Worm (Caenorhabditis elegans): ENCODE measurements around the gene acr-3.
A peak's percentile ranks its signal among the peaks of the same experiment; 100 is the strongest.

acr-3 gene

ce11 chrX:6747906-6748356 is 38.6 kb downstream of the acr-3 start (continued):
- no peak for TF ChIP-seq snpc-1.1 (tag; optimal IDR thresholded peaks at IDR 0.05; ENCODE audit: insufficient read depth)
- TF ChIP-seq D2030.7 (GFP tag; IDR thresholded peaks at IDR 0.05) = no peak
- TF ChIP-seq nfya-1 (tag; optimal IDR thresholded peaks at IDR 0.05; ENCODE audit: borderline replicate concordance, insufficient read depth) = no peak
- no peak for TF ChIP-seq tbx-9 (tag; optimal IDR thresholded peaks at IDR 0.05; ENCODE audit: borderline replicate concordance)
- TF ChIP-seq ceh-79 (tag; optimal IDR thresholded peaks at IDR 0.05) = no peak
- no peak for TF ChIP-seq F23B12.7 (tag; optimal IDR thresholded peaks at IDR 0.05; ENCODE audit: insufficient read depth)
- no peak for TF ChIP-seq lsl-1 (GFP tag; optimal IDR thresholded peaks at IDR 0.05)
- peak; percentile 58 for TF ChIP-seq dox-1 (GFP tag; IDR thresholded peaks at IDR 0.05)
- peak; percentile 17 for TF ChIP-seq pha-4 (tag; optimal IDR thresholded peaks at IDR 0.05)
- no peak for TF ChIP-seq aptf-2 (GFP tag; conservative IDR thresholded peaks at IDR 0.05)
- no peak for TF ChIP-seq T07F8.4 (tag; optimal IDR thresholded peaks at IDR 0.05)
- no peak for TF ChIP-seq sea-2 (GFP tag; IDR thresholded peaks at IDR 0.05)
- TF ChIP-seq ztf-18 (tag; optimal IDR thresholded peaks at IDR 0.05) = no peak
- TF ChIP-seq bed-2 (GFP tag; IDR thresholded peaks at IDR 0.05) = no peak
- TF ChIP-seq dpl-1 (GFP tag; optimal IDR thresholded peaks at IDR 0.05) = no peak
- no peak for TF ChIP-seq ccch-3 (GFP tag; optimal IDR thresholded peaks at IDR 0.05)
- peak; percentile 56 for TF ChIP-seq chd-7 (tag; optimal IDR thresholded peaks at IDR 0.05)
- no peak for TF ChIP-seq die-1 (tag; optimal IDR thresholded peaks at IDR 0.05)
- TF ChIP-seq ceh-27 (GFP tag; optimal IDR thresholded peaks at IDR 0.05) = peak; percentile 26
- no peak for TF ChIP-seq nfyb-1 (GFP tag; IDR thresholded peaks at IDR 0.05)
- no peak for TF ChIP-seq gei-17 (GFP tag; optimal IDR thresholded peaks at IDR 0.05)
- no peak for TF ChIP-seq sdz-38 (tag; optimal IDR thresholded peaks at IDR 0.05)
- TF ChIP-seq T26A5.8 (tag; optimal IDR thresholded peaks at IDR 0.05) = no peak
- TF ChIP-seq Y53F4B.3 (GFP tag; IDR thresholded peaks at IDR 0.05) = no peak
- TF ChIP-seq attf-3 (GFP tag; conservative IDR thresholded peaks at IDR 0.05) = no peak
- no peak for TF ChIP-seq egrh-3 (GFP tag; IDR thresholded peaks at IDR 0.05)
- TF ChIP-seq repo-1 (tag; optimal IDR thresholded peaks at IDR 0.05) = no peak
- no peak for TF ChIP-seq nhr-179 (tag; optimal IDR thresholded peaks at IDR 0.05)
- TF ChIP-seq lin-40 (tag; optimal IDR thresholded peaks at IDR 0.05) = peak; percentile 61
- no peak for TF ChIP-seq Y79H2A.3 (GFP tag; conservative IDR thresholded peaks at IDR 0.05)
- no peak for TF ChIP-seq ztf-3 (GFP tag; optimal IDR thresholded peaks at IDR 0.05)
- TF ChIP-seq F52B5.7 (tag; optimal IDR thresholded peaks at IDR 0.05) = no peak
- no peak for TF ChIP-seq pbrm-1 (GFP tag; IDR thresholded peaks at IDR 0.05)
- TF ChIP-seq fkh-3 (tag; optimal IDR thresholded peaks at IDR 0.05) = no peak
- TF ChIP-seq mes-4 (tag; optimal IDR thresholded peaks at IDR 0.05) = no peak
- TF ChIP-seq aptf-3 (GFP tag; IDR thresholded peaks at IDR 0.05) = no peak
- no peak for TF ChIP-seq hsf-1 (GFP tag; IDR thresholded peaks at IDR 0.05)
- TF ChIP-seq rpc-1 (optimal IDR thresholded peaks at IDR 0.05) = no peak
- TF ChIP-seq rpc-1 (tag; optimal IDR thresholded peaks at IDR 0.05) = no peak
- no peak for TF ChIP-seq him-1 (tag; optimal IDR thresholded peaks at IDR 0.05)
- no peak for TF ChIP-seq ztf-25 (GFP tag; IDR thresholded peaks at IDR 0.05)
- TF ChIP-seq F37B4.10 (GFP tag; IDR thresholded peaks at IDR 0.05) = no peak
- no peak for TF ChIP-seq F57A8.1 (GFP tag; optimal IDR thresholded peaks at IDR 0.05)
- TF ChIP-seq lsy-27 (tag; optimal IDR thresholded peaks at IDR 0.05; ENCODE audit: borderline replicate concordance, insufficient read depth) = no peak
- no peak for TF ChIP-seq madf-8 (GFP tag; conservative IDR thresholded peaks at IDR 0.05)
- no peak for TF ChIP-seq egl-44 (GFP tag; IDR thresholded peaks at IDR 0.05)
- TF ChIP-seq bed-1 (GFP tag; IDR thresholded peaks at IDR 0.05) = no peak
- TF ChIP-seq nfya-2 (GFP tag; IDR thresholded peaks at IDR 0.05) = no peak
- TF ChIP-seq athp-1 (tag; optimal IDR thresholded peaks at IDR 0.05) = no peak
- TF ChIP-seq F57C9.4 (tag; optimal IDR thresholded peaks at IDR 0.05) = no peak

All from whole organism, young adult.